Worm (Caenorhabditis elegans): Measurements from ENCODE around the gene znf-207.

znf-207 gene

DNA sequence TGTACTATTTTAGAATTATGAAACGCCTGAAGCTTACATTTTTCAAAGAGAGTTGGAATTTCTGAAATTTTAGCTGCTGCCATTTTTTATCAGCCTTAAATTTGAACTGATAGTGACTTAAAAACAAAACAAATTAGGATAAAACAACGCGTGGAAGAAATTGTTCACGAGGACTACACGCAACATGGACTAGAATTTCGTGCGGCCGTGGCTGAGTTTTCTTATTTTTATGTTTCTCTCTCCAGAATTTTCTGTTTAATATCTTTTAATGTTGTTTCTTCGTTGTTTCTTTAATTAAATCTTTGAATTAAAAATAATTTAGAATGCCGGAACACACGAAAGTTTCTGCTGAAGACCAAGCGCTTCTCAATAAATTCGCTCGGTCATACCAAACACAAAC is 4.1 kb downstream of the znf-207 start, which contains the start of the genes B0035.3, B0035.22 and pfd-4 (continued):
- TF ChIP-seq Y22D7AL.16 (tag; optimal IDR thresholded peaks at IDR 0.05): no peak
- no peak for TF ChIP-seq nfya-1 (tag; optimal IDR thresholded peaks at IDR 0.05)
- TF ChIP-seq hlh-8 (tag; optimal IDR thresholded peaks at IDR 0.05): peak; percentile 47
- no peak for TF ChIP-seq pag-3 (tag; optimal IDR thresholded peaks at IDR 0.05; ENCODE audit: borderline replicate concordance)
- TF ChIP-seq elt-4 (tag; optimal IDR thresholded peaks at IDR 0.05): no peak
- peak; percentile 84 for TF ChIP-seq ets-4 (tag; optimal IDR thresholded peaks at IDR 0.05)
- TF ChIP-seq lin-11 (tag; optimal IDR thresholded peaks at IDR 0.05): no peak
- TF ChIP-seq K09A11.1 (tag; optimal IDR thresholded peaks at IDR 0.05; ENCODE audit: insufficient read depth): no peak
- TF ChIP-seq ref-2 (tag; optimal IDR thresholded peaks at IDR 0.05): peak; percentile 80
- TF ChIP-seq eyg-1 (tag; optimal IDR thresholded peaks at IDR 0.05): no peak
- TF ChIP-seq ceh-14 (tag; optimal IDR thresholded peaks at IDR 0.05): no peak
- TF ChIP-seq che-1 (tag; optimal IDR thresholded peaks at IDR 0.05): no peak
- peak; percentile 61 for TF ChIP-seq unc-42 (tag; optimal IDR thresholded peaks at IDR 0.05)
- peak; percentile 87 for TF ChIP-seq C08G9.2 (tag; optimal IDR thresholded peaks at IDR 0.05)
- no peak for TF ChIP-seq ama-1 (optimal IDR thresholded peaks at IDR 0.05)
- no peak for TF ChIP-seq ceh-48 (tag; optimal IDR thresholded peaks at IDR 0.05)
- no peak for TF ChIP-seq mec-3 (tag; optimal IDR thresholded peaks at IDR 0.05; ENCODE audit: borderline replicate concordance)
- TF ChIP-seq pat-9 (tag; optimal IDR thresholded peaks at IDR 0.05): no peak
- peak; percentile 34 for TF ChIP-seq fkh-6 (tag; optimal IDR thresholded peaks at IDR 0.05)
- no peak for TF ChIP-seq ceh-18 (tag; optimal IDR thresholded peaks at IDR 0.05)
- TF ChIP-seq ceh-31 (tag; optimal IDR thresholded peaks at IDR 0.05): peak; percentile 88
- no peak for TF ChIP-seq nhr-11 (tag; optimal IDR thresholded peaks at IDR 0.05)
- TF ChIP-seq elt-2 (tag; optimal IDR thresholded peaks at IDR 0.05): peak; percentile 57
- no peak for TF ChIP-seq ahr-1 (tag; optimal IDR thresholded peaks at IDR 0.05)
- TF ChIP-seq madf-2 (tag; optimal IDR thresholded peaks at IDR 0.05): no peak
- no peak for TF ChIP-seq nhr-232 (tag; optimal IDR thresholded peaks at IDR 0.05)
- TF ChIP-seq pha-4 (tag; optimal IDR thresholded peaks at IDR 0.05): no peak
- no peak for TF ChIP-seq ceh-6 (GFP tag; optimal IDR thresholded peaks at IDR 0.05)
- TF ChIP-seq ztf-16 (tag; optimal IDR thresholded peaks at IDR 0.05): no peak
- no peak for TF ChIP-seq K02D7.2 (tag; optimal IDR thresholded peaks at IDR 0.05)
- TF ChIP-seq unc-55 (GFP tag; optimal IDR thresholded peaks at IDR 0.05): no peak
- TF ChIP-seq tbx-7 (tag; optimal IDR thresholded peaks at IDR 0.05): peak; percentile 79
- TF ChIP-seq ceh-30 (tag; optimal IDR thresholded peaks at IDR 0.05): no peak
- TF ChIP-seq odd-2 (tag; optimal IDR thresholded peaks at IDR 0.05): no peak
- no peak for TF ChIP-seq npax-4 (tag; optimal IDR thresholded peaks at IDR 0.05)
- no peak for TF ChIP-seq ceh-24 (tag; optimal IDR thresholded peaks at IDR 0.05)
- TF ChIP-seq pax-1 (tag; optimal IDR thresholded peaks at IDR 0.05): no peak

- TF ChIP-seq pha-4 (tag; optimal IDR thresholded peaks at IDR 0.05) (no peak), ceh-45 (GFP tag; IDR thresholded peaks at IDR 0.05) (no peak), ama-1 (optimal IDR thresholded peaks at IDR 0.05) (no peak)
Observed at ce11 chrIV:11315688-11316087, 4.9 kb downstream of the znf-207 start.

DNA sequence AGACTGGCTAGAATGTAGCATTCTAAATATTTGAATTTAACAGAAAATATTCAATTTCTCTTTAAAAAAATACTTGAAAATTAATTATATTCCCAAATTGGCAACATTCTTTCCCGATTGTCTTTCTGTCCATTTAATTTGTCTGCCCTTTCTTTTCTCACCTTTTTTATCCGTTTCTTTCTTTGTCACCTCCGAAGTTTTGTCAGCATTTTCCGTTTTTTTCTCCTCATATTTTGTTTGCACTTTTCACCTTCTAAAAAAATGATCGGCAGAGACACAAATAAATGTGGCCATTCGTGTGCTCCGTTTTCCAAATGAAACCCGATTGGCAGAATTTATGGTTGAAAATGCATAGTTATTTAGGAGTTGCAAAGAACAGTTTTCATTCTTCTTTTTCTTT is 5.3 kb downstream of the znf-207 start:
- TF ChIP-seq hlh-30 (tag; optimal IDR thresholded peaks at IDR 0.05; ENCODE audit: insufficient read depth) (no peak), pqm-1 (tag; optimal IDR thresholded peaks at IDR 0.05) (no peak), unc-42 (tag; optimal IDR thresholded peaks at IDR 0.05) (no peak), K09A11.1 (tag; optimal IDR thresholded peaks at IDR 0.05; ENCODE audit: insufficient read depth) (no peak), nfya-1 (tag; optimal IDR thresholded peaks at IDR 0.05) (no peak), ref-2 (tag; optimal IDR thresholded peaks at IDR 0.05) (no peak)
